Fruit fly (Drosophila melanogaster) whole organism, embryonic: Measurements from ENCODE around the gene CG2617.

ENCODE experiments used
- Asciz ChIP-seq: fragments of 200-800 bp; sonication (Bioruptor generic); optimal IDR thresholded peaks from 2 replicates; lab custom pipeline; 2017; ENCODE audit warnings: missing biosample characterization, mild to moderate bottlenecking, missing genetic modification characterization, missing genetic modification reagents
- BEAF-32 ChIP-seq: fragments of 200-800 bp; sonication (Bioruptor generic); optimal IDR thresholded peaks from 3 replicates; lab custom pipeline; 2017; ENCODE audit warnings: missing biosample characterization, missing genetic modification characterization, mild to moderate bottlenecking, moderate library complexity, missing genetic modification reagents
- CG10267 ChIP-seq: fragments of 200-800 bp; sonication (Bioruptor generic); optimal IDR thresholded peaks from 2 replicates; lab custom pipeline; 2018; ENCODE audit warnings: missing biosample characterization, mild to moderate bottlenecking, missing genetic modification characterization, moderate library complexity
- CG10654 ChIP-seq: fragments of 200-800 bp; sonication (Bioruptor generic); optimal IDR thresholded peaks from 2 replicates; lab custom pipeline; 2016; ENCODE audit warnings: missing biosample characterization, missing genetic modification characterization
- CG14050 ChIP-seq: fragments of 200-800 bp; sonication (Bioruptor generic); IDR thresholded peaks from 3 replicates; pipeline ENCODE4 v1.3.6; 2022; ENCODE audit warnings: missing biosample characterization, missing genetic modification characterization
- CG15073 ChIP-seq: fragments of 200-800 bp; sonication (Bioruptor generic); optimal IDR thresholded peaks from 2 replicates; lab custom pipeline; 2016; ENCODE audit warnings: missing biosample characterization, missing genetic modification characterization
- CG16863 ChIP-seq: fragments of 200-800 bp; sonication (Bioruptor generic); optimal IDR thresholded peaks from 3 replicates; lab custom pipeline; 2016; ENCODE audit warnings: missing biosample characterization, missing genetic modification characterization
- CG17359 ChIP-seq: fragments of 200-800 bp; sonication (Bioruptor generic); optimal IDR thresholded peaks from 3 replicates; lab custom pipeline; 2018; ENCODE audit warnings: missing biosample characterization, mild to moderate bottlenecking, missing genetic modification characterization, moderate library complexity
- CG17568 ChIP-seq: fragments of 200-800 bp; sonication (Bioruptor generic); optimal IDR thresholded peaks from 2 replicates; lab custom pipeline; 2018; ENCODE audit warnings: missing biosample characterization, mild to moderate bottlenecking, missing genetic modification characterization, moderate library complexity
- CG17802 ChIP-seq: fragments of 200-800 bp; sonication (Bioruptor generic); optimal IDR thresholded peaks from 2 replicates; lab custom pipeline; 2018; ENCODE audit warnings: missing biosample characterization, mild to moderate bottlenecking, missing genetic modification characterization, moderate library complexity
- CG18764 ChIP-seq: fragments of 200-800 bp; sonication (Bioruptor generic); optimal IDR thresholded peaks from 3 replicates; lab custom pipeline; 2016; ENCODE audit warnings: missing biosample characterization, missing genetic modification characterization
- CG2678 ChIP-seq: fragments of 200-800 bp; sonication (Bioruptor generic); optimal IDR thresholded peaks from 3 replicates; lab custom pipeline; 2019; ENCODE audit warnings: missing biosample characterization, mild to moderate bottlenecking, missing genetic modification characterization, moderate library complexity
- CG2875 ChIP-seq: fragments of 200-800 bp; sonication (Bioruptor generic); optimal IDR thresholded peaks from 2 replicates; lab custom pipeline; 2017; ENCODE audit warnings: missing biosample characterization, mild to moderate bottlenecking, missing genetic modification characterization, missing genetic modification reagents
- CG3726 ChIP-seq: fragments of 200-800 bp; sonication (Bioruptor generic); IDR thresholded peaks from 3 replicates; pipeline ENCODE4, ENCODE4 v1.3.6; 2022; ENCODE audit warnings: missing biosample characterization, missing genetic modification characterization
- CG3995 ChIP-seq: fragments of 200-800 bp; sonication (Bioruptor generic); optimal IDR thresholded peaks from 3 replicates; lab custom pipeline; 2016; ENCODE audit warnings: missing biosample characterization, missing genetic modification characterization
- CG7271 ChIP-seq: fragments of 200-800 bp; sonication (Bioruptor generic); optimal IDR thresholded peaks from 2 replicates; lab custom pipeline; 2018; ENCODE audit warnings: missing biosample characterization, mild to moderate bottlenecking, missing genetic modification characterization, moderate library complexity
- CG8478 ChIP-seq: fragments of >200 bp; optimal IDR thresholded peaks from 2 replicates; lab custom pipeline; 2018
- CG9215 ChIP-seq: fragments of 200-800 bp; sonication (Bioruptor generic); IDR thresholded peaks from 2 replicates; pipeline ENCODE4 v1.3.6; 2022; ENCODE audit warnings: missing biosample characterization, missing genetic modification characterization
- CG9437 ChIP-seq: fragments of 200-800 bp; sonication (Bioruptor generic); optimal IDR thresholded peaks from 2 replicates; lab custom pipeline; 2018; ENCODE audit warnings: missing biosample characterization, mild to moderate bottlenecking, missing genetic modification characterization
- D19B ChIP-seq: fragments of 200-800 bp; sonication (Bioruptor generic); optimal IDR thresholded peaks from 2 replicates; lab custom pipeline; 2017; ENCODE audit warnings: missing biosample characterization, mild to moderate bottlenecking, missing genetic modification characterization
- Deaf1 ChIP-seq: fragments of 200-800 bp; optimal IDR thresholded peaks from 3 replicates; lab custom pipeline; 2019; ENCODE audit warnings: missing biosample characterization, mild to moderate bottlenecking, missing genetic modification characterization, moderate library complexity
- Dref ChIP-seq: fragments of 200-800 bp; sonication (Bioruptor generic); IDR thresholded peaks from 2 replicates; pipeline ENCODE4 v1.3.6; 2022; ENCODE audit warnings: missing biosample characterization, missing genetic modification characterization
- Gsc ChIP-seq: fragments of 200-800 bp; sonication (Bioruptor generic); IDR thresholded peaks from 2 replicates; pipeline ENCODE4 v1.3.6; 2022; ENCODE audit warnings: missing biosample characterization, missing genetic modification characterization
- Nf-YC ChIP-seq: fragments of 200-800 bp; optimal IDR thresholded peaks from 3 replicates; lab custom pipeline; 2019; ENCODE audit warnings: missing biosample characterization, mild to moderate bottlenecking, missing genetic modification characterization, moderate library complexity
- Opbp ChIP-seq: fragments of 200-800 bp; sonication (Bioruptor generic); IDR thresholded peaks from 3 replicates; pipeline ENCODE4 v1.3.6; 2022; ENCODE audit warnings: missing biosample characterization, missing genetic modification characterization; ENCODE audit not compliant: partially characterized antibody
- Poxn ChIP-seq: fragments of 200-800 bp; sonication (Bioruptor generic); IDR thresholded peaks from 2 replicates; pipeline ENCODE4 v1.3.6; 2022; ENCODE audit warnings: missing biosample characterization, missing genetic modification characterization
- Rfx ChIP-seq: fragments of 200-800 bp; sonication (Bioruptor generic); IDR thresholded peaks from 2 replicates; pipeline ENCODE4 v1.3.6; 2022; ENCODE audit warnings: missing biosample characterization, missing genetic modification characterization
- YL-1 ChIP-seq: fragments of 200-800 bp; sonication (Bioruptor generic); optimal IDR thresholded peaks from 3 replicates; lab custom pipeline; 2017; ENCODE audit warnings: missing biosample characterization, mild to moderate bottlenecking, missing genetic modification characterization
- ase ChIP-seq: fragments of 200-800 bp; sonication (Bioruptor generic); IDR thresholded peaks from 3 replicates; pipeline ENCODE4 v1.3.6; 2022; ENCODE audit warnings: missing biosample characterization, missing genetic modification characterization
- ato ChIP-seq: fragments of 200-800 bp; sonication (Bioruptor generic); IDR thresholded peaks from 2 replicates; pipeline ENCODE4 v1.3.6; 2022; ENCODE audit warnings: missing biosample characterization, missing genetic modification characterization; ENCODE audit not compliant: partially characterized antibody
- bab2 ChIP-seq: fragments of 200-800 bp; sonication (Bioruptor generic); optimal IDR thresholded peaks from 2 replicates; lab custom pipeline; 2016; ENCODE audit warnings: missing biosample characterization, missing genetic modification characterization
- cwo ChIP-seq: fragments of 200-800 bp; sonication (Bioruptor generic); optimal IDR thresholded peaks from 3 replicates; lab custom pipeline; 2017; ENCODE audit warnings: missing biosample characterization, missing genetic modification characterization, mild to moderate bottlenecking, moderate library complexity, missing genetic modification reagents
- ewg ChIP-seq: fragments of 200-800 bp; sonication (Bioruptor generic); optimal IDR thresholded peaks from 3 replicates; lab custom pipeline; 2017; ENCODE audit warnings: mild to moderate bottlenecking, missing biosample characterization, missing genetic modification reagents, missing genetic modification characterization
- fd102C ChIP-seq: fragments of 200-800 bp; sonication (Bioruptor generic); optimal IDR thresholded peaks from 2 replicates; lab custom pipeline; 2018; ENCODE audit warnings: missing biosample characterization, mild to moderate bottlenecking, missing genetic modification characterization, moderate library complexity
- jumu ChIP-seq: fragments of 200-800 bp; sonication (Bioruptor generic); optimal IDR thresholded peaks from 3 replicates; lab custom pipeline; 2016; ENCODE audit warnings: missing biosample characterization, missing genetic modification characterization
- kay ChIP-seq: fragments of 200-800 bp; sonication (Bioruptor generic); optimal IDR thresholded peaks from 2 replicates; lab custom pipeline; 2016; ENCODE audit warnings: missing biosample characterization, missing genetic modification characterization
- knrl ChIP-seq: fragments of 200-800 bp; sonication (Bioruptor generic); IDR thresholded peaks from 3 replicates; pipeline ENCODE4 v1.3.6; 2022; ENCODE audit warnings: missing biosample characterization, missing genetic modification characterization; ENCODE audit not compliant: partially characterized antibody
- luna ChIP-seq: fragments of 200-800 bp; sonication (Bioruptor generic); optimal IDR thresholded peaks from 2 replicates; lab custom pipeline; 2016; ENCODE audit warnings: missing biosample characterization, missing genetic modification characterization
- odd ChIP-seq: fragments of 200-800 bp; sonication (Bioruptor generic); optimal IDR thresholded peaks from 2 replicates; lab custom pipeline; 2017; ENCODE audit warnings: missing biosample characterization, mild to moderate bottlenecking, missing genetic modification characterization
- pan ChIP-seq, 4 experiments: fragments of >200 bp in 3 of 4; fragments of 200-800 bp in 1 of 4; sonication (Bioruptor generic) in 1 of 4; optimal IDR thresholded peaks in 3 of 4; IDR thresholded peaks in 1 of 4; 2 replicates each; pipeline versions ENCODE4 v1.3.6 to Lab custom; 2017 to 2022; ENCODE audit warnings: missing biosample characterization in 2 of 4, missing genetic modification characterization in 2 of 4, mixed read lengths in 1 of 4
- peb ChIP-seq: fragments of 200-800 bp; sonication (Bioruptor generic); IDR thresholded peaks from 2 replicates; pipeline ENCODE4 v1.3.6; 2022; ENCODE audit warnings: missing biosample characterization, missing genetic modification characterization
- row ChIP-seq: fragments of 200-800 bp; sonication (Bioruptor generic); IDR thresholded peaks from 3 replicates; pipeline ENCODE4 v1.3.6; 2022; ENCODE audit warnings: missing biosample characterization, missing genetic modification characterization
- sisA ChIP-seq: fragments of 200-800 bp; sonication (Bioruptor generic); IDR thresholded peaks from 2 replicates; pipeline ENCODE4 v1.3.6; 2022; ENCODE audit warnings: missing biosample characterization, missing genetic modification characterization
- slbo ChIP-seq: fragments of 200-800 bp; sonication (Bioruptor generic); IDR thresholded peaks from 2 replicates; pipeline ENCODE4 v1.3.6; 2022; ENCODE audit warnings: missing biosample characterization, missing genetic modification characterization
- sug ChIP-seq: fragments of 200-800 bp; optimal IDR thresholded peaks from 2 replicates; lab custom pipeline; 2019; ENCODE audit warnings: missing biosample characterization, mild to moderate bottlenecking, missing genetic modification characterization, moderate library complexity
- tll ChIP-seq, 2 experiments: fragments of 200-800 bp in 1 of 2; fragments of >200 bp in 1 of 2; sonication (Bioruptor generic) in 1 of 2; optimal IDR thresholded peaks; 2 replicates each; lab custom pipeline; 2017 to 2019; ENCODE audit warnings: missing biosample characterization in 2 of 2, missing genetic modification characterization in 2 of 2, mild to moderate bottlenecking in 1 of 2, moderate library complexity in 1 of 2
- toy ChIP-seq: fragments of 200-800 bp; sonication (Bioruptor generic); IDR thresholded peaks from 2 replicates; pipeline ENCODE4 v1.3.6; 2022; ENCODE audit warnings: missing biosample characterization, missing genetic modification characterization
- trh ChIP-seq: fragments of 200-800 bp; sonication (Bioruptor generic); optimal IDR thresholded peaks from 2 replicates; lab custom pipeline; 2016; ENCODE audit warnings: missing biosample characterization, missing genetic modification characterization
- vvl ChIP-seq: fragments of 200-800 bp; sonication (Bioruptor generic); IDR thresholded peaks from 2 replicates; pipeline ENCODE4 v1.3.6; 2022; ENCODE audit warnings: missing biosample characterization, missing genetic modification characterization
- wdn ChIP-seq: fragments of 200-800 bp; sonication (Bioruptor generic); IDR thresholded peaks from 2 replicates; pipeline ENCODE4 v1.3.6; 2022; ENCODE audit warnings: missing biosample characterization, missing genetic modification characterization
- zf30C ChIP-seq: fragments of 200-800 bp; sonication (Bioruptor generic); optimal IDR thresholded peaks from 3 replicates; lab custom pipeline; 2018; ENCODE audit warnings: missing biosample characterization, mild to moderate bottlenecking, missing genetic modification characterization

The CG2617 gene

DNA sequence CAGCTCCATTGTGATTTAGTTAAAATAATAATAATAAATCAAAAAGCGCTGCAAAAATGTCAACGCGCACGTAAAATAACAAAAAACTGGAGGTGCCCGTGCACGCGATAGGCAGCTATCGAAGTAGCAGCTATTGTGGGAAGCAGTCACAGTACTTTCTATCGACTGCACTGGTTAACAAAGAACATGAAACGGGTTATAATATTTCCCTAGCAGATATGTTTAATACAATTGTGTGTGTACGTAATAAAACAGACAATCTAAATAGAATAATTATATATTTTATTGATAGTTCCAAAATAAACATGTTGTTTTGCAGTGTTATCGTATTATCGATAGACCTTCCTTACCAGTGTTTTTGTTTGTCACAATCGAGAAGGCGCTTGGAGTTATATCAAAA is 6.3 kb upstream of the CG2617 start, which contains the start of the genes CG31678 and IKKepsilon (continued):
- TF ChIP-seq slbo (peak; percentile 70), Nf-YC (no peak), zf30C (GFP tag; lab: Kevin White, UChicago) (no peak), Opbp (peak; percentile 89), trh (GFP tag; lab: Kevin White, UChicago) (no peak), CG16863 (GFP tag; lab: Kevin White, UChicago) (no peak), BEAF-32 (GFP tag; lab: Kevin White, UChicago) (peak; percentile 85), YL-1 (GFP tag; lab: Kevin White, UChicago) (peak; percentile 83), cwo (no peak), CG2875 (GFP tag; lab: Kevin White, UChicago) (no peak), Poxn (no peak), CG10267 (tag; lab: Kevin White, UChicago) (peak; percentile 47), CG14050 (GFP tag; lab: Robert Waterston, UW) (peak; percentile 28; the same call in 1 of the 3 replicates), vvl (peak; percentile 53; the same call in 1 of the 2 replicates), fd102C (no peak), CG2678 (tag; lab: Kevin White, UChicago) (no peak), CG9437 (GFP tag; lab: Kevin White, UChicago) (no peak), Deaf1 (tag; lab: Kevin White, UChicago) (no peak), kay (GFP tag; lab: Kevin White, UChicago) (no peak), CG9215 (GFP tag; lab: Robert Waterston, UW) (no peak), CG10654 (GFP tag; lab: Kevin White, UChicago) (peak; percentile 11), row (GFP tag; lab: Robert Waterston, UW) (peak; percentile 81), CG8478 (lab: Kevin White, UChicago) (no peak), CG7271 (tag; lab: Kevin White, UChicago) (no peak), luna (GFP tag; lab: Kevin White, UChicago) (no peak), D19B (GFP tag; lab: Kevin White, UChicago) (no peak), CG3726 (GFP tag; lab: Robert Waterston, UW) (no peak), pan (optimal IDR thresholded peaks at IDR 0.05; lab: Kevin White, UChicago) (no peak), pan (GFP tag; optimal IDR thresholded peaks at IDR 0.05 in 1 of 2, IDR thresholded peaks at IDR 0.05 in 1 of 2) (peak in 1 of 2 experiments; percentile 64), CG15073 (GFP tag; lab: Kevin White, UChicago) (no peak), ato (GFP tag; lab: Robert Waterston, UW) (peak; percentile 83), Gsc (no peak), CG17359 (no peak), jumu (GFP tag; lab: Kevin White, UChicago) (no peak), CG3995 (GFP tag; lab: Kevin White, UChicago) (peak; percentile 99), peb (GFP tag; lab: Robert Waterston, UW) (no peak), sug (peak; percentile 30), ase (GFP tag; lab: Robert Waterston, UW) (no peak), bab2 (GFP tag; lab: Kevin White, UChicago) (no peak), knrl (peak; percentile 91), tll (GFP tag; optimal IDR thresholded peaks at IDR 0.05; lab: Kevin White, UChicago) (no peak), CG18764 (no peak), wdn (GFP tag; lab: Robert Waterston, UW) (no peak), Rfx (GFP tag; lab: Robert Waterston, UW) (peak; percentile 59), CG17802 (tag; lab: Kevin White, UChicago) (no peak), Asciz (no peak), ewg (GFP tag; lab: Kevin White, UChicago) (peak; percentile 40), toy (GFP tag; lab: Robert Waterston, UW) (no peak), odd (no peak), Dref (GFP tag; lab: Robert Waterston, UW) (peak; percentile 95), CG17568 (no peak), sisA (GFP tag; lab: Robert Waterston, UW) (no peak)
